Fruit fly (Drosophila melanogaster) whole organism, embryonic: ENCODE data around the gene loaf.

Source experiments
- Aef1 ChIP-seq: fragments of 200-800 bp; sonication (Bioruptor generic); IDR thresholded peaks from 3 replicates; pipeline ENCODE4 v1.3.6; 2022; ENCODE audit warnings: missing biosample characterization, missing genetic modification characterization
- Bdp1 ChIP-seq: fragments of 200-800 bp; sonication (Bioruptor generic); optimal IDR thresholded peaks from 3 replicates; lab custom pipeline; 2016; ENCODE audit warnings: missing biosample characterization, missing genetic modification characterization
- CG11093 ChIP-seq: fragments of 200-800 bp; sonication (Bioruptor generic); IDR thresholded peaks from 3 replicates; pipeline ENCODE4 v1.3.6; 2022; ENCODE audit warnings: missing biosample characterization, missing genetic modification characterization
- CG12391 ChIP-seq: fragments of 200-800 bp; sonication (Bioruptor generic); optimal IDR thresholded peaks from 3 replicates; lab custom pipeline; 2018; ENCODE audit warnings: missing biosample characterization, mild to moderate bottlenecking, missing genetic modification characterization, moderate library complexity
- CG13123 ChIP-seq: fragments of 200-800 bp; sonication (Bioruptor generic); optimal IDR thresholded peaks from 2 replicates; lab custom pipeline; 2016; ENCODE audit warnings: missing biosample characterization, missing genetic modification characterization
- CG13424 ChIP-seq: fragments of 200-800 bp; sonication (Bioruptor generic); optimal IDR thresholded peaks from 2 replicates; lab custom pipeline; 2019; ENCODE audit warnings: missing biosample characterization, mild to moderate bottlenecking, missing genetic modification characterization, moderate library complexity
- CG1529 ChIP-seq: fragments of 200-800 bp; sonication (Bioruptor generic); optimal IDR thresholded peaks from 3 replicates; lab custom pipeline; 2018; ENCODE audit warnings: missing biosample characterization, missing genetic modification characterization
- CG17612 ChIP-seq: fragments of 200-800 bp; sonication (Bioruptor generic); IDR thresholded peaks from 2 replicates; pipeline ENCODE4 v1.3.6; 2022; ENCODE audit warnings: missing biosample characterization, missing genetic modification characterization
- CG31365 ChIP-seq: fragments of 200-800 bp; sonication (Bioruptor generic); optimal IDR thresholded peaks from 2 replicates; lab custom pipeline; 2018; ENCODE audit warnings: missing biosample characterization, mild to moderate bottlenecking, missing genetic modification characterization
- CG4707 ChIP-seq: fragments of 200-800 bp; sonication (Bioruptor generic); optimal IDR thresholded peaks from 2 replicates; lab custom pipeline; 2018; ENCODE audit warnings: missing biosample characterization, mild to moderate bottlenecking, missing genetic modification characterization, moderate library complexity
- CG7745 ChIP-seq: fragments of 200-800 bp; sonication (Bioruptor generic); optimal IDR thresholded peaks from 2 replicates; lab custom pipeline; 2018; ENCODE audit warnings: missing biosample characterization, mild to moderate bottlenecking, missing genetic modification characterization, moderate library complexity
- CG8388 ChIP-seq: fragments of 200-800 bp; sonication (Bioruptor generic); optimal IDR thresholded peaks from 2 replicates; lab custom pipeline; 2019; ENCODE audit warnings: missing biosample characterization, mild to moderate bottlenecking, missing genetic modification characterization, moderate library complexity
- Doc3 ChIP-seq: fragments of 200-800 bp; sonication (Bioruptor generic); IDR thresholded peaks from 3 replicates; pipeline ENCODE4 v1.3.6; 2022; ENCODE audit warnings: missing biosample characterization, missing genetic modification characterization; ENCODE audit not compliant: partially characterized antibody
- HLH3B ChIP-seq: fragments of 200-800 bp; sonication (Bioruptor generic); IDR thresholded peaks from 2 replicates; pipeline ENCODE4 v1.3.6; 2022; ENCODE audit warnings: missing biosample characterization, missing genetic modification characterization
- HLH4C ChIP-seq: fragments of 200-800 bp; sonication (Bioruptor generic); IDR thresholded peaks from 3 replicates; pipeline ENCODE4 v1.3.6; 2022; ENCODE audit warnings: missing biosample characterization, missing genetic modification characterization; ENCODE audit not compliant: partially characterized antibody
- Hr51 ChIP-seq, 2 experiments: fragments of 200-800 bp; sonication (Bioruptor generic); optimal IDR thresholded peaks; 2 replicates in 1 of 2; 3 replicates in 1 of 2; lab custom pipeline; 2016 to 2018; ENCODE audit warnings: missing biosample characterization in 2 of 2, missing genetic modification characterization in 2 of 2, mild to moderate bottlenecking in 1 of 2, moderate library complexity in 1 of 2
- Jarid2 ChIP-seq: fragments of 200-800 bp; sonication (Bioruptor generic); optimal IDR thresholded peaks from 3 replicates; lab custom pipeline; 2017; ENCODE audit warnings: mild to moderate bottlenecking, missing biosample characterization, missing genetic modification reagents, missing genetic modification characterization
- Mes4 ChIP-seq: fragments of 200-800 bp; sonication (Bioruptor generic); optimal IDR thresholded peaks from 2 replicates; lab custom pipeline; 2016; ENCODE audit warnings: missing biosample characterization, missing genetic modification characterization
- NC2β ChIP-seq: fragments of 200-800 bp; sonication (Bioruptor generic); optimal IDR thresholded peaks from 2 replicates; lab custom pipeline; 2016; ENCODE audit warnings: missing biosample characterization, missing genetic modification characterization
- Nf-YC ChIP-seq: fragments of 200-800 bp; optimal IDR thresholded peaks from 3 replicates; lab custom pipeline; 2019; ENCODE audit warnings: missing biosample characterization, mild to moderate bottlenecking, missing genetic modification characterization, moderate library complexity
- Opbp ChIP-seq: fragments of 200-800 bp; sonication (Bioruptor generic); IDR thresholded peaks from 3 replicates; pipeline ENCODE4 v1.3.6; 2022; ENCODE audit warnings: missing biosample characterization, missing genetic modification characterization; ENCODE audit not compliant: partially characterized antibody
- Pdp1 ChIP-seq, 2 experiments: fragments of 200-800 bp; sonication (Bioruptor generic); optimal IDR thresholded peaks; 3 replicates each; lab custom pipeline; 2016; ENCODE audit warnings: missing biosample characterization in 2 of 2, missing genetic modification characterization in 2 of 2, mild to moderate bottlenecking in 1 of 2, moderate library complexity in 1 of 2
- Rfx ChIP-seq: fragments of 200-800 bp; sonication (Bioruptor generic); IDR thresholded peaks from 2 replicates; pipeline ENCODE4 v1.3.6; 2022; ENCODE audit warnings: missing biosample characterization, missing genetic modification characterization
- Sox100B ChIP-seq: fragments of 200-800 bp; sonication (Bioruptor generic); optimal IDR thresholded peaks from 3 replicates; lab custom pipeline; 2018; ENCODE audit warnings: missing biosample characterization, mild to moderate bottlenecking, missing genetic modification characterization
- Usf ChIP-seq: fragments of 200-800 bp; sonication (Bioruptor generic); optimal IDR thresholded peaks from 2 replicates; lab custom pipeline; 2017; ENCODE audit warnings: missing genotype, missing biosample characterization, missing genetic modification characterization
- YL-1 ChIP-seq: fragments of 200-800 bp; sonication (Bioruptor generic); optimal IDR thresholded peaks from 3 replicates; lab custom pipeline; 2017; ENCODE audit warnings: missing biosample characterization, mild to moderate bottlenecking, missing genetic modification characterization
- abd-A ChIP-seq: fragments of 200-800 bp; sonication (Bioruptor generic); optimal IDR thresholded peaks from 3 replicates; lab custom pipeline; 2019; ENCODE audit warnings: missing biosample characterization, mild to moderate bottlenecking, missing genetic modification characterization, moderate library complexity
- al ChIP-seq: fragments of 200-800 bp; sonication (Bioruptor generic); IDR thresholded peaks from 2 replicates; pipeline ENCODE4 v1.3.6; 2022; ENCODE audit warnings: missing biosample characterization, missing genetic modification characterization
- chinmo ChIP-seq: fragments of 200-800 bp; sonication (Bioruptor generic); IDR thresholded peaks from 4 replicates; pipeline ENCODE4 v1.3.6; 2022; ENCODE audit warnings: missing biosample characterization, missing genetic modification characterization; ENCODE audit not compliant: partially characterized antibody
- crc ChIP-seq: fragments of 200-800 bp; sonication (Bioruptor generic); optimal IDR thresholded peaks from 2 replicates; lab custom pipeline; 2016; ENCODE audit warnings: missing biosample characterization, missing genetic modification characterization
- cwo ChIP-seq: fragments of 200-800 bp; sonication (Bioruptor generic); optimal IDR thresholded peaks from 3 replicates; lab custom pipeline; 2017; ENCODE audit warnings: missing biosample characterization, missing genetic modification characterization, mild to moderate bottlenecking, moderate library complexity, missing genetic modification reagents
- disco-r ChIP-seq: fragments of 200-800 bp; sonication (Bioruptor generic); optimal IDR thresholded peaks from 2 replicates; lab custom pipeline; 2016; ENCODE audit warnings: missing biosample characterization, missing genetic modification characterization
- exex ChIP-seq: fragments of 200-800 bp; sonication (Bioruptor generic); optimal IDR thresholded peaks from 4 replicates; lab custom pipeline; 2018; ENCODE audit warnings: missing biosample characterization, mild to moderate bottlenecking, missing genetic modification characterization, moderate library complexity
- fd3F ChIP-seq: fragments of 200-800 bp; sonication (Bioruptor generic); optimal IDR thresholded peaks from 2 replicates; lab custom pipeline; 2018; ENCODE audit warnings: missing biosample characterization, mild to moderate bottlenecking, missing genetic modification characterization, moderate library complexity
- grn ChIP-seq: fragments of 200-800 bp; sonication (Bioruptor generic); optimal IDR thresholded peaks from 3 replicates; lab custom pipeline; 2017; ENCODE audit warnings: missing biosample characterization, missing genetic modification characterization
- hkb ChIP-seq, 2 experiments: fragments of 200-800 bp in 1 of 2; fragments of >200 bp in 1 of 2; sonication (Bioruptor generic) in 1 of 2; IDR thresholded peaks in 1 of 2; optimal IDR thresholded peaks in 1 of 2; 2 replicates each; pipeline versions ENCODE4 v1.3.6 to Lab custom; 2017 to 2022; ENCODE audit warnings: missing biosample characterization in 1 of 2, missing genetic modification characterization in 1 of 2
- kah ChIP-seq: fragments of 200-800 bp; sonication (Bioruptor generic); optimal IDR thresholded peaks from 2 replicates; lab custom pipeline; 2018; ENCODE audit warnings: missing biosample characterization, mild to moderate bottlenecking, missing genetic modification characterization
- nmo ChIP-seq: fragments of 200-800 bp; sonication (Bioruptor generic); optimal IDR thresholded peaks from 2 replicates; lab custom pipeline; 2018; ENCODE audit warnings: missing biosample characterization, mild to moderate bottlenecking, missing genetic modification characterization, moderate library complexity
- odd ChIP-seq: fragments of 200-800 bp; sonication (Bioruptor generic); optimal IDR thresholded peaks from 2 replicates; lab custom pipeline; 2017; ENCODE audit warnings: missing biosample characterization, mild to moderate bottlenecking, missing genetic modification characterization
- org-1 ChIP-seq: fragments of 200-800 bp; sonication (Bioruptor generic); optimal IDR thresholded peaks from 2 replicates; lab custom pipeline; 2017; ENCODE audit warnings: missing biosample characterization, missing genetic modification characterization
- ranshi ChIP-seq: fragments of 200-800 bp; sonication (Bioruptor generic); IDR thresholded peaks from 2 replicates; pipeline ENCODE4 v1.3.6; 2022; ENCODE audit warnings: missing biosample characterization, missing genetic modification characterization
- rib ChIP-seq: fragments of 200-800 bp; sonication (Bioruptor generic); IDR thresholded peaks from 2 replicates; pipeline ENCODE4 v1.3.6; 2022; ENCODE audit warnings: missing biosample characterization, missing genetic modification characterization
- sd ChIP-seq: fragments of 200-800 bp; sonication (Bioruptor generic); optimal IDR thresholded peaks from 3 replicates; lab custom pipeline; 2018; ENCODE audit warnings: missing biosample characterization, mild to moderate bottlenecking, missing genetic modification characterization, moderate library complexity
- slbo ChIP-seq: fragments of 200-800 bp; sonication (Bioruptor generic); IDR thresholded peaks from 2 replicates; pipeline ENCODE4 v1.3.6; 2022; ENCODE audit warnings: missing biosample characterization, missing genetic modification characterization
- ttk ChIP-seq: fragments of 200-800 bp; sonication (Bioruptor generic); IDR thresholded peaks from 2 replicates; pipeline ENCODE4 v2.1.2; 2022; ENCODE audit warnings: missing biosample characterization, missing genetic modification characterization
- unc-4 ChIP-seq: fragments of 200-800 bp; sonication (Bioruptor generic); IDR thresholded peaks from 2 replicates; pipeline ENCODE4 v1.3.6; 2022; ENCODE audit warnings: missing biosample characterization, missing genetic modification characterization; ENCODE audit not compliant: partially characterized antibody
- yki ChIP-seq: fragments of >200 bp; optimal IDR thresholded peaks from 3 replicates; lab custom pipeline; 2018

Gene loaf

dm6 chr3L:11774401-11774800, 8.4 kb upstream of the loaf start, which contains the start of gene Tim13:
Tim13 (minus strand) TSS chr3L:11774501.
- no peak for TF ChIP-seq yki (lab: Kevin White, UChicago)
- no peak for TF ChIP-seq sd (tag; lab: Kevin White, UChicago)
- TF ChIP-seq fd3F: no peak
- no peak for TF ChIP-seq hkb (optimal IDR thresholded peaks at IDR 0.05; lab: Kevin White, UChicago)
- TF ChIP-seq hkb (GFP tag; IDR thresholded peaks at IDR 0.05; lab: Robert Waterston, UW): no peak
- TF ChIP-seq Aef1 (GFP tag; lab: Robert Waterston, UW): no peak
- no peak for TF ChIP-seq ranshi (GFP tag; lab: Robert Waterston, UW)
- no peak for TF ChIP-seq al
- no peak for TF ChIP-seq Sox100B (GFP tag; lab: Kevin White, UChicago)
- TF ChIP-seq Doc3 (GFP tag; lab: Robert Waterston, UW): no peak
- TF ChIP-seq slbo (GFP tag; lab: Robert Waterston, UW): no peak
- no peak for TF ChIP-seq Mes4 (GFP tag; lab: Kevin White, UChicago)
- TF ChIP-seq CG11093 (GFP tag; lab: Robert Waterston, UW): no peak
- no peak for TF ChIP-seq CG8388 (GFP tag; lab: Kevin White, UChicago)

dm6 chr3L:11773796-11774195, 7.8 kb upstream of the loaf start:
- TF ChIP-seq Bdp1 (peak; percentile 31), Hr51 (GFP tag; optimal IDR thresholded peaks at IDR 0.05; lab: Kevin White, UChicago) (no peak), Usf (no peak), chinmo (GFP tag; lab: Robert Waterston, UW) (0 out of 4 replicates have a peak, but pooled peaks have one; percentile 20), CG4707 (GFP tag; lab: Kevin White, UChicago) (no peak), grn (peak; percentile 16)
- TF ChIP-seq, all 482 proteins: peak for 3

DNA sequence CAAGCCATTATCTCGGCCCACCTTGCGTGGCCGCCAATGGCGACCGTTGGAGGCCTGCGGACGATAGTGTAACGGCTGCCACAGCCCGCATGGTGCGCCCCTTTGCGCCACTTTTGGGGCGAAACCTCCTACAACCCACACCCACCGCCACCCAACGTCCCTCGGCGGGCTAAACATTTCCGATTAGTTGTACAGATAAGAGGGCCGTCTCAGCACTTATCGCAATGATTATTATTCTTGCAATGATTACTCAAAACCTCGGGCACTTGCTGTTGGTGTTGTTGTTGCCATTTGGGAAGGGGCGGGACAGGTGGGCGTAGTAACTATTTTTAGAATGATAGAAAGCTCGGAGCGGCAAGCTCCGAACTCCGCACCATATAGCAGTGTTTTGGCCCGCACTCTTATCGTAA, 6.6 kb upstream of the loaf start:
- TF ChIP-seq chinmo (GFP tag; lab: Robert Waterston, UW) (peak; percentile 87; the same call in 3 of the 4 replicates), odd (GFP tag; lab: Kevin White, UChicago) (no peak), CG1529 (GFP tag; lab: Kevin White, UChicago) (no peak), NC2β (GFP tag; lab: Kevin White, UChicago) (no peak), Rfx (GFP tag; lab: Robert Waterston, UW) (no peak), CG12391 (tag; lab: Kevin White, UChicago) (no peak), rib (GFP tag; lab: Robert Waterston, UW) (peak; percentile 33; the same call in 1 of the 2 replicates), unc-4 (GFP tag; lab: Robert Waterston, UW) (0 out of 2 replicates have a peak, but pooled peaks have one; percentile 22), Pdp1 (GFP tag; optimal IDR thresholded peaks at IDR 0.05; lab: Kevin White, UChicago) (peak in 1 of 2 experiments; percentile 60), Opbp (GFP tag; lab: Robert Waterston, UW) (no peak), Nf-YC (tag; lab: Kevin White, UChicago) (peak; percentile 67), Jarid2 (GFP tag; lab: Kevin White, UChicago) (no peak), HLH3B (GFP tag; lab: Robert Waterston, UW) (no peak), CG31365 (tag; lab: Kevin White, UChicago) (no peak), cwo (peak; percentile 25), CG7745 (tag; lab: Kevin White, UChicago) (no peak), CG17612 (GFP tag; lab: Robert Waterston, UW) (no peak), ttk (0 out of 2 replicates have a peak, but pooled peaks have one; percentile 11), crc (no peak), YL-1 (GFP tag; lab: Kevin White, UChicago) (no peak), CG13424 (tag; lab: Kevin White, UChicago) (no peak), CG13123 (no peak), exex (tag; lab: Kevin White, UChicago) (peak; percentile 99), HLH4C (0 out of 3 replicates have a peak, but pooled peaks have one; percentile 33), kah (peak; percentile 9), org-1 (GFP tag; lab: Kevin White, UChicago) (no peak), abd-A (no peak), nmo (GFP tag; lab: Kevin White, UChicago) (no peak), disco-r (no peak)
